Fruit fly (Drosophila melanogaster) whole organism, pupa: ENCODE measurements around the gene mthl2.

Source experiments
- CG13204 ChIP-seq: fragments of 200-800 bp; sonication (Bioruptor generic); optimal IDR thresholded peaks from 2 replicates; lab custom pipeline; 2018; ENCODE audit warnings: missing biosample characterization, mild to moderate bottlenecking, missing genetic modification characterization, moderate library complexity
- CG14655 ChIP-seq: fragments of 200-800 bp; sonication (Bioruptor generic); optimal IDR thresholded peaks from 3 replicates; lab custom pipeline; 2017; ENCODE audit warnings: mild to moderate bottlenecking, missing biosample characterization, missing genetic modification reagents, missing genetic modification characterization
- CG15710 ChIP-seq: fragments of 200-800 bp; sonication (Bioruptor generic); optimal IDR thresholded peaks from 2 replicates; lab custom pipeline; 2018; ENCODE audit warnings: missing biosample characterization, mild to moderate bottlenecking, missing genetic modification characterization, moderate library complexity
- CG4496 ChIP-seq: fragments of 200-800 bp; sonication (Bioruptor generic); IDR thresholded peaks from 3 replicates; pipeline ENCODE4 v1.3.6; 2022; ENCODE audit warnings: missing biosample characterization, missing genetic modification characterization
- CG8301 ChIP-seq: fragments of 200-800 bp; sonication (Bioruptor generic); optimal IDR thresholded peaks from 2 replicates; lab custom pipeline; 2018; ENCODE audit warnings: missing biosample characterization, mild to moderate bottlenecking, missing genetic modification characterization
- gl ChIP-seq: fragments of 200-800 bp; sonication (Bioruptor generic); optimal IDR thresholded peaks from 2 replicates; lab custom pipeline; 2018; ENCODE audit warnings: missing biosample characterization, mild to moderate bottlenecking, missing genetic modification characterization

DNA sequence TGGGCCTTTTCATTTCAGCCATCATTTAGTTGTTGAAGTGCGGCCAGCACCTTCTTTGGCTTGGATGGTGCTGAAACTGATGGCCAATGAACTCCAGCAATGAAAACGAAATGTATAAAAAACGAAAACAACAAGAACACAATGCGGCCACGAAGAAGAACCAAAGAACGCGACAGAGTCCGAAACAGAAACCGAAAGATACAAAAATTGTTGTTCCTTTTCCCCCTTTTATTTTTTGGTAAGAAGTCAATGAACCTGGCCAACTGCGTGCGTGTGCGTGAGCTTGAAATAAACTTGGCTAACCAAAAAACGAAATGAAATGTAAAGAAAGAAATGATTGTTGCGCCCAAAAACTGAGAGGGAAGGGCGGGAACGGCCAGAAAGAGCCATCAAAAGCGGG, 23.2 kb downstream of the mthl2 start:
- TF ChIP-seq CG14655 (GFP tag; lab: Kevin White, UChicago) (no peak), gl (no peak), CG4496 (no peak), CG15710 (tag; lab: Kevin White, UChicago) (no peak), CG8301 (no peak), CG13204 (GFP tag; lab: Kevin White, UChicago) (no peak)
